Fruit fly (Drosophila melanogaster) S2 (cell line): ENCODE data around the gene CG4613.

Experiments used
- CG8478 ChIP-seq: fragments of >200 bp; optimal IDR thresholded peaks from 2 replicates; lab custom pipeline; 2018
- CTCF ChIP-seq, 2 experiments: fragments of >200 bp; optimal IDR thresholded peaks; 2 replicates each; lab custom pipeline; 2018

Gene CG4613

DNA sequence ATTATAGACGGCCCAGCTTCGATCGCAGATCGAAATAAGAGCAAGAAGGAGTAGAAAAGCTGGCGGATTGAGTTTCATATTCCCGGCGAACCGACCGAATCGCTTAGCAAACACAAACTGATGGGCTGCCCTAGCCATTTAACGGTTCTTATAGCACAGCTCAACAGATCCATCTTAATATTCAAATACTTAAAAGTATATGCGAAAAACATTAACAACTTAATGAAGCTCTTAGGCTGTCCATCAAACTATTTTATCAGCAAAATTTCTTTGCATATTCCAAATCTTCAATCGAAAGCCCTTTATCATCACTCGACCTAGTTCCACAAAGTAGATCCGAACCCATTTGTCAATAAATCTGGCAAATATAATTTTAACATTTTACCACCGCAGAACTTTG is at the start of gene CG4613:
Gene CG4613 (minus strand): TSS at position 101 of the 400 bp plus-strand sequence.
- TF ChIP-seq CG8478 (lab: Kevin White, UChicago) (no peak), CTCF (optimal IDR thresholded peaks at IDR 0.05; lab: Kevin White, UChicago) (no peak)

DNA sequence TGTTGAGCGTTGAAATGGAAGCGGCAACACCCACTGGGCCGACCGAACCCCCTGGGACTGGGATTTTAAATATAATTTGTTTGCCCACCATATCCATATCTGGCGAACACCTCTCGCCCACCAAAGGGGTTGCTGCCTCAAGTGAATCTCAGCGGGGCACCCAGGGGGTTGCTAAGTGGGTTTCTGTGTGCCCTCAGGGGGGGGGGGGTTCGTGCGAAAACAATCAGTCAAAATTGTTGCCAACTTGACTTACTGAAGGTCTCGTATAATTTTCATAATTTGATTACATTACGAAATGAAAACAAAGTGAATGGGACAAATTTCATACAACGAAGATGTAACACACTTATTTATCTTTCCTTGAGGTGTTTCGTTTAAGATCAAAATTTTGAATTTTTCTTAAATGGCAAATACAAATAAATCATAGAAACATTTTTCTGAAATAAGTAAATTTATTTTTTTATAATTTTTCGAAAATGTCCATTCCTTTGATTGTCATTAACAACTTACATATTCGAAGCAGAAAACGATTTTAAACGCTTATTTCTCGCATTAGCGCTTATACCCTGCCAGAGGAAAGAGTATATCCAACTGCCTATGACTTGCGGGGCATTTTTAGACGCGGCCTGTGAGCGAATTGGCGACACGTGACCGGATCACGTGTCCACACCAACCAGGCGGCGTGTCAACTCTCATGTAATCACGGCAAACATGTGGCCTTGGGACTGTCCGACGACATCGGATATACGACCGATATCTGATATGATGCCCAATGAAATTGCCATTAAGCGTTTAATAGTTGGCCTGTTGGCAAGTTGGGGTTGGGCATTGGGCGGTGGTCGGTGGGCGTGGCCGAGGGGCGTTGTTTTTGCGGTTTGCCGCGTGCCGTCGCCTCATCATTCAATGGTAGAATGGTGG is 48.4 kb upstream of the CG4613 start:
- TF ChIP-seq CG8478 (lab: Kevin White, UChicago): no peak
- no peak for TF ChIP-seq CTCF (optimal IDR thresholded peaks at IDR 0.05; lab: Kevin White, UChicago)

DNA sequence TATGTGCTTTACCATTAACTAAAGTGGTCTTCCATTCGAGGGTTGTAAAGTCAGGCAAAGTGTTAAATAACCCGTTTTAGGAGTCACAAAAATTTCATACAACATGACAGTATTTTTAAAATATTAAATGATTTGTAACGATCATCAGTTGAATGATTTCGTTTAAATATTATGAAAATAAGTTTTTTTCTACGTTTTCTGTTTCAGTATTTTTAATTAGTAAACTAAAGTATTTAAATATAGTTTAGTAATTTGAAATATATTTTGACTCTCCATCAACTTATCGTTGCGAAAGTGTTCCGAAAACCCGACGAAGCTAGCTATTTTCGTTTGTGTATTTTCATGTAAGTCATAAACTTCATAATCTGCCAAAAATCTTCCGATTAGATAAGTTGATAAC is 45.6 kb upstream of the CG4613 start, which contains the start of gene CG42758:
Gene CG42758 (plus strand): TSS at position 301 of the 400 bp plus-strand sequence.
- TF ChIP-seq CG8478 (lab: Kevin White, UChicago) (no peak), CTCF (optimal IDR thresholded peaks at IDR 0.05; lab: Kevin White, UChicago) (no peak)

DNA sequence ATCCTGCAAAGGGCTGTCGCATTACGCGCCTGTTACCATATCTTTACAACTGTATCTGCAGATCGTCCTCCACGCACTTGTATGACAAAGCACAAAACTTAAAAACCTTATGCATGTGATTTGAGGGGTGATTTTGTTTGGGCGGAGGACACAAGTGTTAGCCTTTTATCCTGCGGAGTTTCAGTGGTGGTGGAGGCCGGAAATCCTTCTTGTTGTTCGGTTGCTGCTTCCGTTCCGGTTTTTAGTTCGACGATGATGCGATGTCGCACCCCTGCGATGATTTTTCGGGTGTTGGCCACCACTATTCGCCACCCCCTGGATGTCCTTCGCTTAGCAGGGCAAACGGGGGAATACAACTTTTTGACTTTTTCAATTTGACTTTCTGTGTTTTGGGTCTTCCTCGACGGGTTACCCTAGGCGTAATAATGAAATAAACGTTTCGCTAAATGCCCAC is 43.7 kb upstream of the CG4613 start:
- no peak for TF ChIP-seq CTCF (optimal IDR thresholded peaks at IDR 0.05; lab: Kevin White, UChicago)
- no peak for TF ChIP-seq CG8478 (lab: Kevin White, UChicago)

DNA sequence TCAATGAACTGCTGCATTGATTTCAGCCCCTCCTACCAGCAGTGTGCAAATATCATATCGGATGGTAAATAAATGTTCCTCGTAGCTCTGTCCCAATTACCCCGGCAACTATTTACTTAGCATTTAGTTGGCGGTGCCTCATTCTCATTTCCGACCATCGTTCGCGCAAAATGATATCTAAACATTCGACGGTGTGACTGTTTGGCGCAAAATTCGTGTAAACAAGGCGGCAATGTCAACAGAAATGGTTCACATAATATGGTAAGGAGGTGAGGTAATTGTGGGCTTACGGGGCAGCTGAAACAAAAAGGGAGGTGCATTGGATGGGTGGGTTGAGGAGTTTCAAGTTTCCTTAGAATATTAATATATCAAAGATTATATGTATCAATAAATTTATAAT is 42.9 kb upstream of the CG4613 start:
- no peak for TF ChIP-seq CG8478 (lab: Kevin White, UChicago)
- no peak for TF ChIP-seq CTCF (optimal IDR thresholded peaks at IDR 0.05; lab: Kevin White, UChicago)

DNA sequence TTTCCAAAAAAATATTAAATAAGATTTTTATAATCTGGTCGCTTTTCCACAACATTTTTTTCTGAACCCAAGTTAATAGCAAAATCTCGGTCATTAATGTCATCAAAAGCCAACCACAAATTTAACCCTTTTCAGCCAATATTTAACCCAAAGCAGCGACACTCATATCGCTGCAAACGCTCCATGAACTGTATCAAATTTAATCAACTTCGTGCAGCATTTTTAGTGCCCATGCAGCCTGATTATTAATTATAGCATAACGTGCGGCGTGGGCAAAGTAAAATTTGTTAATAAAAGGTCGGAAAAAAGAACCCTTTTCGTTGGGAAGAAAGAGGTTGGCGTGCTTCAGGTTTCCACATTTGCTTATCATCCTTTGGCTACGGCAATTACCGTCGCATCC is 42.0 kb upstream of the CG4613 start:
- TF ChIP-seq CG8478 (lab: Kevin White, UChicago): no peak
- TF ChIP-seq CTCF (optimal IDR thresholded peaks at IDR 0.05; lab: Kevin White, UChicago): peak; percentile 22 to 50

DNA sequence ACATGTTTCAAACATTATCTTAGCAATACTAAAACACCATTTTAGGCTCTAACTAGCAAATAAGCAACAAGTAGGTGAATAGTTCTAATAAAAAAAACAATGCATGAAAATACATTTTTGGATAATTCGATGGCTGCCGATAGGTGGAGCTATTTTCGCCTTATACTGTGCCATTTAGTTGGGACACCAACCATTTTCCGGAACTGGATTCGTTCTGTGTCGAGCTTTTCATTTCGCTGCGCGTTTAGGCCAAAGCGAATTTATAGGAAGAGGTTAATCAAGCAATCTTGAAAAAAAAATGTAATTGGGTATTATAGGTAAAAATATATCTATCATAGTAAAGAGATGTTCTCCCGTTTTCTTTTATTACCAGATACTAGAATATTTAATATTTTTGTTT is 41.2 kb upstream of the CG4613 start:
- TF ChIP-seq CG8478 (lab: Kevin White, UChicago) (no peak), CTCF (optimal IDR thresholded peaks at IDR 0.05; lab: Kevin White, UChicago) (peak; percentile 94)

DNA sequence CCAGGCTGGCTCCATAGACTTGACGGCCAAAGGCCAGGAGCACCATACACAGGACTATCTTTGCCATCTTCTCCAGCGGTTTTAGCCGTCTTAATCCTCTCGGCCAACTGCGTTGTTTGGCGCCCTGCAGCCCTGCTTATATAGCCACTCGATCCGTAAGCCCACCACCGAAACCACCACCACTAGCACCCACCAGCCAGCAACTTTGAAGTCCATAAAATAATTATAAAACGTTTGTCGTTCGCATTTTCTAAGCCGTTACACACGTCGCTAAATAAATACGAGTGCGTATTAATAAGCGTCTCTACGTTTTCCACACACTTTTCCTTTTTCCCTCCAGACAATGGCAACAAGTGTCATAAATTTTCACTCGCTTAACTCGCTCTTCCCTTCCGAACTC is 39.2 kb upstream of the CG4613 start, which contains the start of gene Lk:
Gene Lk (minus strand): TSS at position 101 of the 400 bp plus-strand sequence.
- TF ChIP-seq CTCF (optimal IDR thresholded peaks at IDR 0.05; lab: Kevin White, UChicago) (no peak), CG8478 (lab: Kevin White, UChicago) (no peak)

DNA sequence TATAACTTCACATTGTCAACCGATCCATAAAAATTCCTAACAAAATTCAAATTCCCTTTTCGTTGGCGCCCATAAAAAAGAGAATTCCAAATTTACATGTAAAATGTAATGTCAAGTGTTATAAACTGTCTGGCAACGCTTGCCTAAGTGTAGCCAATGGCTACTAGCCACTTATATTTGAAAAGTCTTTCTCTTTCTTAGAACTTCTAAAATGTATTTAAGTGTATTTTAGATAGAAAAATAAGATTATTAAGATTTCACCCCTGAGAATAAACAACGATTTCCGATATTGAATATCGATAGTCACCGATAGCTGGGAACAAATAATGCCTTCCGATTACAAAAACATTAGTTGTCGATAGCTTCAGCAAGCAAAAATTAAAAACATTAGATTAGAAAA is 38.2 kb upstream of the CG4613 start, which contains the start of gene CG34039:
Gene CG34039 (plus strand): TSS at position 342 of the 400 bp plus-strand sequence.
- TF ChIP-seq CG8478 (lab: Kevin White, UChicago) (no peak), CTCF (optimal IDR thresholded peaks at IDR 0.05; lab: Kevin White, UChicago) (no peak)

DNA sequence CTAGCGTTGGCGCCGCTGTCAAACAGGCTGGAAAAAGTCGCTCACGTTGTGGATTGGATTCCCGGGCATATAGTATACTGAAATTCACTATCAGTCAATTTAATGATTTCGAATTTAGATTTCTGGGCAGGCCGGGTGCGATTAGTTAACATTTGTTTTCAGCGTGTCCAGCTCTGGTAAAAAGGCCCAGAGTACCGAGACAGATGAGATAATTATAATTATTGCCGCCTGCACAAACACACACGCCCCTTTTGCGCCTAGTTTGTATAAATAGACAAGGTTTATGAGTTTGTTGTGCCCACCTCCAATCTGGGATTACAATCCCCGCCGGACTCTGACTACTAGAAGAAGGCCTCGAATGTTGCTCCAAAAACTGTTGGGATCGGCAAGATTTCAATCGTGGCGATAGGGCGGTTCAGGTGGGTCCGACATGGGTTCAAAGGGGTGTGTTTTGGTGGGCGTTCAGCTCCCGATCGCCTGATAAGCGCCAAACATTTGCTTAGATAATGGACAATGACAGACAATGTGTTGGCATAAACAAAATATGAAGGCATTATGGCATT is 37.5 kb upstream of the CG4613 start:
- TF ChIP-seq CTCF (optimal IDR thresholded peaks at IDR 0.05; lab: Kevin White, UChicago) (no peak), CG8478 (lab: Kevin White, UChicago) (no peak)

DNA sequence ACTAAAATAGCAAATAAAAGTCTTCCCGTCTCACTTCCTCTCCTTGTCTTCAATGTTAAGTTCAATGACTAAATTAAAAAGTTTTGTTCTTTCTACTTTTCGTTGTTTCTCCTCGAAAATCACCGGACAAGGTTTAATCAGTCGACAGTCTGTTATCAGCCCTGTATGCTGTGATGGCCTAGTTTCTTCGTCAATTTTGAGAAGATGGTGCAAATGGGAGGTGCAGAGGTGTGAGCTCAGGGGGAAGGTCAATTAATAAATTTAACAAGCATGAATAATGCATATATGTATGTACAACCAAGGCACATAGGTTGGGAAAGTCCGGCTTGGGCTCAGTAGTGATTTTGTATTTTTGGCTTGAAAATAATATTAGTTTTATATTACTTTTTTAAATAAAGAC is 36.5 kb upstream of the CG4613 start:
- TF ChIP-seq CTCF (optimal IDR thresholded peaks at IDR 0.05; lab: Kevin White, UChicago) (no peak), CG8478 (lab: Kevin White, UChicago) (no peak)

DNA sequence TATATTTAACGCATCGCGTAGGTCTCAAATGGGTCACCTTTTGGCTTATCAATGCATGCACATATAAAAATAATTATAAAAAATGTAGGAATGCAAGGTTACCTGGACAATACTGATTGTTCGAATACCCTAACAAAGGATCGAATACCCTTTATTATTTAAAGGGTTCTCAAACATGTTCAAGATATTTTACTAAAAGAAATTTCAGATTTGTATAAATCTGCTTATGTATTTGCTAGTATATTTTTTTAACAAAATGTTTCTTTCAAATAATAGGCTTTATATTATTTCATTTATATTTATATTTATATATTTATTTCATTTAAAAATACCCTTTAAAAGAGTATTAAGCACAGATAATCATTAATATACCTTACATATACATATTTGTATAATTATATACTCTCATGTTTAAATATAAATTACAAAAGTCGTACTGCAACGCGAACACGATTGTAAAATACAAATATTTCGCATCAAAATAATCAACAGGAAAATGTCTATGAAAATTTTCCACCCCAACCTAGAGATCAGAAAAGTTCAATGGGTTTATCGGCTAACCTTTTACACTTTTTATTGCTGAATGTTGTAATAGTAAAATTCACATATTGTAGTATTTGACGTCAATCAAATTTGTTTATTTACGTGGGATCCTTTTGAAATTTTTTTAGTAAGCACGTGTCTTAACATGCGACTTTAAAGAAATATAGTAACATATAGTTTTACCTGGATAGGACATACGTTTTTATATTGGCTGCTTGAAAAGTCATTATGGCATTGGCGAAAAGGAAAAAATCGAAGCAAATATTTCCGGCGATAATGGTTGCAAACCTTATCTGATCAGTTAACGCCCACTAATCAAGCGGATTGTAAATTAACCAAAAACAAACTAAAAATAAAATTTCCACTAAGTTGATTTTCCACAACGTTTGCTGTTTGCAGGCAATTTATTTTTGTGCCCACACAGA is 35.6 kb upstream of the CG4613 start:
- TF ChIP-seq CG8478 (lab: Kevin White, UChicago) (no peak), CTCF (optimal IDR thresholded peaks at IDR 0.05; lab: Kevin White, UChicago) (no peak)

DNA sequence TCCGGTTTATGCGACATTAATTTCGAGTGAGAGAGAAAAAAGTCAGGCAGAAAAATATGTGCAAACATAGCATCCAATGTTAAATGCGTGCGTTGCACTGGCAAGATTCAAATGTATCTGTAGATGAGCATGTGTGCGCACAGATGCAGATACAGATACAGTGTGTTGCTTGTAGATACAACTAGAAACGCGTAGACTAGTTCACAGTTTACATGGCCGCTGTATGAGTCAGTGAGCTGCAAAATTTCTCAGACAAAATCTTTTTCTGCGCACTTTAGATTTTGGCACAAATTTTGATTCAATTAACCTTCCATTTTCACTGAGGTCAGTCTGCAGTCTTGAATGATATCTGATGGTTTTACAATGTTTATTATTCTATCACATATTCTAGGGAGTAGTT is 34.7 kb upstream of the CG4613 start:
- TF ChIP-seq CG8478 (lab: Kevin White, UChicago): no peak
- TF ChIP-seq CTCF (optimal IDR thresholded peaks at IDR 0.05; lab: Kevin White, UChicago): no peak

DNA sequence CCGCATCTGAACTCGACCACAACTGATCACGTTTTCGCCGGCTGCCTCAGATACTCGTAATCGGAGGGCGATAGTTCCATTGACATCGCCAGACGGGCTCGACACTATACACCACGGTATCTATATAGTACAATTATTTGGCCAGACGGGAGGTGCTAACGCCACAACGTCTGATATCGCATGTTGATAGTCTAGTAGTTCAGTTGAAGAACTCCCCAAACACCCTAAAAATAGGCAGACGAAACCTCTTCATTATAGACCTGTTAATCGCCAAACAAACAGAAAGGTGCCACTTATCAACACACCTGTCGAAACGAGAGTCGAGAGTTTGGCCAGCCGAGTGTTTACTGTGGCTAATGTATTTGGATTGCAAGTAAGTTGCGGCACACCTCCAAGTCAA is 33.6 kb upstream of the CG4613 start:
- no peak for TF ChIP-seq CTCF (optimal IDR thresholded peaks at IDR 0.05; lab: Kevin White, UChicago)
- no peak for TF ChIP-seq CG8478 (lab: Kevin White, UChicago)
